Fruit fly (Drosophila melanogaster) whole organism, embryonic: ENCODE results near the gene Pfdn2.

ENCODE experiments used
- B-H1 ChIP-seq: fragments of 200-800 bp; sonication (Bioruptor generic); IDR thresholded peaks from 3 replicates; pipeline ENCODE4 v1.3.6; 2022; ENCODE audit warnings: missing biosample characterization, missing genetic modification characterization
- Bdp1 ChIP-seq: fragments of 200-800 bp; sonication (Bioruptor generic); optimal IDR thresholded peaks from 3 replicates; lab custom pipeline; 2016; ENCODE audit warnings: missing biosample characterization, missing genetic modification characterization
- CG1024 ChIP-seq: fragments of 200-800 bp; sonication (Bioruptor generic); IDR thresholded peaks from 2 replicates; pipeline ENCODE4 v1.3.6; 2022; ENCODE audit warnings: missing biosample characterization, missing genetic modification characterization
- CG10431 ChIP-seq: fragments of 200-800 bp; sonication (Bioruptor generic); optimal IDR thresholded peaks from 3 replicates; lab custom pipeline; 2018; ENCODE audit warnings: missing biosample characterization, mild to moderate bottlenecking, missing genetic modification characterization
- CG10462 ChIP-seq: fragments of 200-800 bp; sonication (Bioruptor generic); optimal IDR thresholded peaks from 2 replicates; lab custom pipeline; 2016; ENCODE audit warnings: missing biosample characterization, missing genetic modification characterization
- CG11247 ChIP-seq: fragments of 200-800 bp; sonication (Bioruptor generic); IDR thresholded peaks from 2 replicates; pipeline ENCODE4 v1.3.6; 2022; ENCODE audit warnings: missing biosample characterization, missing genetic modification characterization
- CG12219 ChIP-seq: fragments of 200-800 bp; sonication (Bioruptor generic); optimal IDR thresholded peaks from 3 replicates; lab custom pipeline; 2018; ENCODE audit warnings: missing biosample characterization, mild to moderate bottlenecking, missing genetic modification characterization
- CG14860 ChIP-seq: fragments of 200-800 bp; sonication (Bioruptor generic); IDR thresholded peaks from 3 replicates; pipeline ENCODE4 v1.3.6; 2022; ENCODE audit warnings: missing biosample characterization, missing genetic modification characterization; ENCODE audit not compliant: partially characterized antibody
- CG18764 ChIP-seq: fragments of 200-800 bp; sonication (Bioruptor generic); optimal IDR thresholded peaks from 3 replicates; lab custom pipeline; 2016; ENCODE audit warnings: missing biosample characterization, missing genetic modification characterization
- CG30403 ChIP-seq: fragments of 200-800 bp; sonication (Bioruptor generic); optimal IDR thresholded peaks from 3 replicates; lab custom pipeline; 2016; ENCODE audit warnings: missing biosample characterization, missing genetic modification characterization
- CG30431 ChIP-seq: fragments of 200-800 bp; sonication (Bioruptor generic); optimal IDR thresholded peaks from 2 replicates; lab custom pipeline; 2017; ENCODE audit warnings: missing biosample characterization, missing genetic modification characterization
- CG34224 ChIP-seq: fragments of 200-800 bp; sonication (Bioruptor generic); IDR thresholded peaks from 3 replicates; pipeline ENCODE4 v1.3.6; 2022; ENCODE audit warnings: missing biosample characterization, missing genetic modification characterization; ENCODE audit not compliant: partially characterized antibody
- CG34376 ChIP-seq: fragments of 200-800 bp; sonication (Bioruptor generic); optimal IDR thresholded peaks from 2 replicates; lab custom pipeline; 2018; ENCODE audit warnings: missing biosample characterization, mild to moderate bottlenecking, missing genetic modification characterization
- CG5953 ChIP-seq: fragments of 200-800 bp; sonication (Bioruptor generic); IDR thresholded peaks from 2 replicates; pipeline ENCODE4 v1.3.6; 2022; ENCODE audit warnings: missing biosample characterization, missing genetic modification characterization
- CG6175 ChIP-seq: fragments of 200-800 bp; sonication (Bioruptor generic); IDR thresholded peaks from 3 replicates; pipeline ENCODE4 v1.3.6; 2022; ENCODE audit warnings: missing biosample characterization, missing genetic modification characterization
- CG6689 ChIP-seq: fragments of 200-800 bp; sonication (Bioruptor generic); IDR thresholded peaks from 2 replicates; pipeline ENCODE4 v1.3.6; 2022; ENCODE audit warnings: missing biosample characterization, missing genetic modification characterization
- CG8388 ChIP-seq: fragments of 200-800 bp; sonication (Bioruptor generic); optimal IDR thresholded peaks from 2 replicates; lab custom pipeline; 2019; ENCODE audit warnings: missing biosample characterization, mild to moderate bottlenecking, missing genetic modification characterization, moderate library complexity
- CkIIα-i1 ChIP-seq: fragments of 200-800 bp; sonication (Bioruptor generic); IDR thresholded peaks from 2 replicates; pipeline ENCODE4 v1.3.6; 2022; ENCODE audit warnings: missing biosample characterization, missing genetic modification characterization
- D ChIP-seq, 2 experiments: fragments of 200-800 bp in 1 of 2; fragments of >200 bp in 1 of 2; sonication (Bioruptor generic) in 1 of 2; optimal IDR thresholded peaks; 2 replicates in 1 of 2; 3 replicates in 1 of 2; lab custom pipeline; 2017; ENCODE audit warnings: mild to moderate bottlenecking in 1 of 2, missing biosample characterization in 1 of 2, missing genetic modification characterization in 1 of 2, missing genetic modification reagents in 1 of 2
- D19A ChIP-seq: fragments of 200-800 bp; optimal IDR thresholded peaks from 3 replicates; lab custom pipeline; 2019; ENCODE audit warnings: missing biosample characterization, mild to moderate bottlenecking, missing genetic modification characterization, moderate library complexity
- Dek ChIP-seq: fragments of 200-800 bp; sonication (Bioruptor generic); optimal IDR thresholded peaks from 3 replicates; lab custom pipeline; 2019; ENCODE audit warnings: missing biosample characterization, mild to moderate bottlenecking, missing genetic modification characterization, moderate library complexity
- Ets97D ChIP-seq: fragments of 200-800 bp; sonication (Bioruptor generic); optimal IDR thresholded peaks from 3 replicates; lab custom pipeline; 2016; ENCODE audit warnings: missing biosample characterization, missing genetic modification characterization
- Hr51 ChIP-seq, 2 experiments: fragments of 200-800 bp; sonication (Bioruptor generic); optimal IDR thresholded peaks; 2 replicates in 1 of 2; 3 replicates in 1 of 2; lab custom pipeline; 2016 to 2018; ENCODE audit warnings: missing biosample characterization in 2 of 2, missing genetic modification characterization in 2 of 2, mild to moderate bottlenecking in 1 of 2, moderate library complexity in 1 of 2
- Mrtf ChIP-seq: fragments of 200-800 bp; sonication (Bioruptor generic); IDR thresholded peaks from 3 replicates; pipeline ENCODE4 v1.3.6; 2022; ENCODE audit warnings: missing biosample characterization, missing genetic modification characterization
- NC2α ChIP-seq: fragments of 200-800 bp; sonication (Bioruptor generic); optimal IDR thresholded peaks from 2 replicates; lab custom pipeline; 2016; ENCODE audit warnings: missing biosample characterization, missing genetic modification characterization
- Pdp1 ChIP-seq, 2 experiments: fragments of 200-800 bp; sonication (Bioruptor generic); optimal IDR thresholded peaks; 3 replicates each; lab custom pipeline; 2016; ENCODE audit warnings: missing biosample characterization in 2 of 2, missing genetic modification characterization in 2 of 2, mild to moderate bottlenecking in 1 of 2, moderate library complexity in 1 of 2
- Ravus ChIP-seq: fragments of 200-800 bp; sonication (Bioruptor generic); IDR thresholded peaks from 2 replicates; pipeline ENCODE4 v1.3.6; 2022; ENCODE audit warnings: missing biosample characterization, missing genetic modification characterization
- Scr ChIP-seq: fragments of 200-800 bp; sonication (Bioruptor generic); IDR thresholded peaks from 2 replicates; pipeline ENCODE4 v1.3.6; 2022; ENCODE audit warnings: missing biosample characterization, missing genetic modification characterization; ENCODE audit not compliant: partially characterized antibody
- bab2 ChIP-seq: fragments of 200-800 bp; sonication (Bioruptor generic); optimal IDR thresholded peaks from 2 replicates; lab custom pipeline; 2016; ENCODE audit warnings: missing biosample characterization, missing genetic modification characterization
- br ChIP-seq: fragments of >200 bp; optimal IDR thresholded peaks from 2 replicates; lab custom pipeline; 2017
- caup ChIP-seq: fragments of 200-800 bp; sonication (Bioruptor generic); optimal IDR thresholded peaks from 3 replicates; lab custom pipeline; 2017; ENCODE audit warnings: missing biosample characterization, mild to moderate bottlenecking, missing genetic modification characterization, moderate library complexity; ENCODE audit not compliant: severe bottlenecking
- dimm ChIP-seq: fragments of 200-800 bp; sonication (Bioruptor generic); IDR thresholded peaks from 2 replicates; pipeline ENCODE4 v1.3.6; 2022; ENCODE audit warnings: missing biosample characterization, missing genetic modification characterization
- emc ChIP-seq: fragments of 200-800 bp; sonication (Bioruptor generic); optimal IDR thresholded peaks from 2 replicates; lab custom pipeline; 2016; ENCODE audit warnings: missing biosample characterization, missing genetic modification characterization
- eve ChIP-seq, 2 experiments: fragments of >200 bp; optimal IDR thresholded peaks; 2 replicates each; lab custom pipeline; 2017; ENCODE audit warnings: missing biosample characterization in 2 of 2, missing genetic modification characterization in 2 of 2
- gsb-n ChIP-seq: fragments of 200-800 bp; sonication (Bioruptor generic); optimal IDR thresholded peaks from 3 replicates; lab custom pipeline; 2018; ENCODE audit warnings: missing biosample characterization, mild to moderate bottlenecking, missing genetic modification characterization
- hbn ChIP-seq: fragments of 200-800 bp; sonication (Bioruptor generic); IDR thresholded peaks from 2 replicates; pipeline ENCODE4 v1.3.6; 2022; ENCODE audit warnings: missing biosample characterization, missing genetic modification characterization; ENCODE audit not compliant: partially characterized antibody
- hth ChIP-seq: fragments of >200 bp; optimal IDR thresholded peaks from 2 replicates; lab custom pipeline; 2017; ENCODE audit warnings: inconsistent platforms
- kah ChIP-seq: fragments of 200-800 bp; sonication (Bioruptor generic); optimal IDR thresholded peaks from 2 replicates; lab custom pipeline; 2018; ENCODE audit warnings: missing biosample characterization, mild to moderate bottlenecking, missing genetic modification characterization
- lola ChIP-seq, 3 experiments: fragments of >200 bp in 2 of 3; fragments of 200-800 bp in 1 of 3; sonication (Bioruptor generic) in 1 of 3; optimal IDR thresholded peaks; 2 replicates each; lab custom pipeline; 2017 to 2019; ENCODE audit warnings: missing biosample characterization in 3 of 3, missing genetic modification characterization in 3 of 3, mild to moderate bottlenecking in 1 of 3, moderate library complexity in 1 of 3
- lov ChIP-seq, 2 experiments: fragments of 200-800 bp in 1 of 2; fragments of >200 bp in 1 of 2; sonication (Bioruptor generic) in 1 of 2; IDR thresholded peaks in 1 of 2; optimal IDR thresholded peaks in 1 of 2; 2 replicates in 1 of 2; 3 replicates in 1 of 2; pipeline versions ENCODE4 v1.3.6 to Lab custom; 2017 to 2022; ENCODE audit warnings: missing biosample characterization in 1 of 2, missing genetic modification characterization in 1 of 2
- oc ChIP-seq: fragments of 200-800 bp; sonication (Bioruptor generic); optimal IDR thresholded peaks from 2 replicates; lab custom pipeline; 2018; ENCODE audit warnings: missing biosample characterization, mild to moderate bottlenecking, missing genetic modification characterization, moderate library complexity
- odd ChIP-seq: fragments of 200-800 bp; sonication (Bioruptor generic); optimal IDR thresholded peaks from 2 replicates; lab custom pipeline; 2017; ENCODE audit warnings: missing biosample characterization, mild to moderate bottlenecking, missing genetic modification characterization
- pb ChIP-seq: fragments of 200-800 bp; sonication (Bioruptor generic); optimal IDR thresholded peaks from 3 replicates; lab custom pipeline; 2016; ENCODE audit warnings: missing biosample characterization, missing genetic modification characterization
- pum ChIP-seq: fragments of 200-800 bp; sonication (Bioruptor generic); optimal IDR thresholded peaks from 2 replicates; lab custom pipeline; 2016; ENCODE audit warnings: missing biosample characterization, missing genetic modification characterization
- scrt ChIP-seq: fragments of 200-800 bp; sonication (Bioruptor generic); optimal IDR thresholded peaks from 2 replicates; lab custom pipeline; 2018; ENCODE audit warnings: missing biosample characterization, mild to moderate bottlenecking, missing genetic modification characterization, moderate library complexity
- sens ChIP-seq: fragments of 200-800 bp; sonication (Bioruptor generic); peaks from one replicate; lab custom pipeline; 2016; ENCODE audit warnings: missing biosample characterization, missing genetic modification characterization
- so ChIP-seq: fragments of 200-800 bp; sonication (Bioruptor generic); IDR thresholded peaks from 3 replicates; pipeline ENCODE4 v1.3.6; 2022; ENCODE audit warnings: missing biosample characterization, missing genetic modification characterization
- sqz ChIP-seq: fragments of 200-800 bp; sonication (Bioruptor generic); optimal IDR thresholded peaks from 3 replicates; lab custom pipeline; 2018; ENCODE audit warnings: missing biosample characterization, mild to moderate bottlenecking, missing genetic modification characterization
- tll ChIP-seq, 2 experiments: fragments of 200-800 bp in 1 of 2; fragments of >200 bp in 1 of 2; sonication (Bioruptor generic) in 1 of 2; optimal IDR thresholded peaks; 2 replicates each; lab custom pipeline; 2017 to 2019; ENCODE audit warnings: missing biosample characterization in 2 of 2, missing genetic modification characterization in 2 of 2, mild to moderate bottlenecking in 1 of 2, moderate library complexity in 1 of 2

Gene Pfdn2

dm6 chr3L:11047877-11048276 is 26.3 kb downstream of the Pfdn2 start (continued):
- TF ChIP-seq CG11247 (GFP tag; lab: Robert Waterston, UW) (peak; percentile 90), NC2α (GFP tag; lab: Kevin White, UChicago) (peak; percentile 76), tll (GFP tag; optimal IDR thresholded peaks at IDR 0.05; lab: Kevin White, UChicago) (no peak), CG8388 (peak; percentile 50), CG6689 (GFP tag; lab: Robert Waterston, UW) (0 out of 2 replicates have a peak, but pooled peaks have one; percentile 19), CkIIα-i1 (no peak), CG12219 (GFP tag; lab: Kevin White, UChicago) (peak; percentile 62), CG18764 (GFP tag; lab: Kevin White, UChicago) (peak; percentile 59), Scr (GFP tag; lab: Robert Waterston, UW) (no peak), gsb-n (tag; lab: Kevin White, UChicago) (peak; percentile 10), CG1024 (peak; percentile 68), oc (peak; percentile 11), Hr51 (GFP tag; optimal IDR thresholded peaks at IDR 0.05; lab: Kevin White, UChicago) (peak; percentile 47 to 54), lov (optimal IDR thresholded peaks at IDR 0.05; lab: Kevin White, UChicago) (no peak), lov (GFP tag; IDR thresholded peaks at IDR 0.05; lab: Robert Waterston, UW) (peak; percentile 84), Ets97D (GFP tag; lab: Kevin White, UChicago) (peak; percentile 36), CG34224 (GFP tag; lab: Robert Waterston, UW) (no peak), sqz (GFP tag; lab: Kevin White, UChicago) (peak; percentile 68), CG30403 (GFP tag; lab: Kevin White, UChicago) (peak; percentile 82), CG5953 (GFP tag; lab: Robert Waterston, UW) (peak; percentile 79), CG30431 (GFP tag; lab: Kevin White, UChicago) (peak; percentile 71), hbn (GFP tag; lab: Robert Waterston, UW) (no peak), emc (GFP tag; lab: Kevin White, UChicago) (peak; percentile 40), pb (GFP tag; lab: Kevin White, UChicago) (peak; percentile 77), kah (GFP tag; lab: Kevin White, UChicago) (peak; percentile 42), Bdp1 (GFP tag; lab: Kevin White, UChicago) (peak; percentile 70), so (GFP tag; lab: Robert Waterston, UW) (0 out of 3 replicates have a peak, but pooled peaks have one; percentile 42), B-H1 (GFP tag; lab: Robert Waterston, UW) (no peak; the same call in 2 of the 3 replicates), caup (GFP tag; lab: Kevin White, UChicago) (peak; percentile 78), odd (GFP tag; lab: Kevin White, UChicago) (peak; percentile 52), pum (peak; percentile 83), CG14860 (GFP tag; lab: Robert Waterston, UW) (no peak), sens (peak; percentile 94), D (optimal IDR thresholded peaks at IDR 0.05; lab: Kevin White, UChicago) (no peak), D (GFP tag; optimal IDR thresholded peaks at IDR 0.05; lab: Kevin White, UChicago) (peak; percentile 51), eve (GFP tag; optimal IDR thresholded peaks at IDR 0.05; lab: Kevin White, UChicago) (no peak), br (lab: Kevin White, UChicago) (no peak), CG10462 (GFP tag; lab: Kevin White, UChicago) (peak; percentile 54), CG10431 (GFP tag; lab: Kevin White, UChicago) (peak; percentile 70), CG6175 (0 out of 3 replicates have a peak, but pooled peaks have one; percentile 64), hth (lab: Kevin White, UChicago) (no peak), D19A (tag; lab: Kevin White, UChicago) (peak; percentile 42), Pdp1 (GFP tag; optimal IDR thresholded peaks at IDR 0.05; lab: Kevin White, UChicago) (peak; percentile 71 to 80), Mrtf (peak; percentile 82), bab2 (GFP tag; lab: Kevin White, UChicago) (peak; percentile 78), dimm (GFP tag; lab: Robert Waterston, UW) (peak; percentile 39; the same call in 1 of the 2 replicates), CG34376 (GFP tag; lab: Kevin White, UChicago) (peak; percentile 45), Dek (tag; lab: Kevin White, UChicago) (peak; percentile 48), scrt (GFP tag; lab: Kevin White, UChicago) (peak; percentile 4), Ravus (GFP tag; lab: Robert Waterston, UW) (no peak), lola (GFP tag; optimal IDR thresholded peaks at IDR 0.05; lab: Kevin White, UChicago) (peak in 1 of 3 experiments; percentile 39)
